Fruit fly (Drosophila melanogaster) whole organism, wandering third instar larva: Measurements from ENCODE around the gene Acbp5.
A peak's percentile ranks its signal among the peaks of the same experiment; 100 is the strongest.

Source experiments
- Abd-B ChIP-seq: fragments of >200 bp; optimal IDR thresholded peaks from 2 replicates; lab custom pipeline; 2017; ENCODE audit warnings: missing biosample characterization, missing genetic modification characterization
- CG32264 ChIP-seq: fragments of 200-800 bp; sonication (Bioruptor generic); optimal IDR thresholded peaks from 2 replicates; lab custom pipeline; 2016; ENCODE audit warnings: missing biosample characterization, missing genetic modification characterization
- CG9705 ChIP-seq: fragments of 200-800 bp; sonication (Bioruptor generic); optimal IDR thresholded peaks from 2 replicates; lab custom pipeline; 2018; ENCODE audit warnings: missing biosample characterization, mild to moderate bottlenecking, missing genetic modification characterization
- Dfd ChIP-seq: fragments of >200 bp; optimal IDR thresholded peaks from 2 replicates; lab custom pipeline; 2017; ENCODE audit warnings: missing biosample characterization, missing genetic modification characterization
- Dif ChIP-seq: fragments of 200-275, 200-300 bp; sonication (Bioruptor generic); optimal IDR thresholded peaks from 2 replicates; lab custom pipeline; 2018; ENCODE audit warnings: missing biosample characterization, missing genetic modification characterization; ENCODE audit not compliant: partially characterized antibody
- HLH106 ChIP-seq: fragments of 200-800 bp; optimal IDR thresholded peaks from 3 replicates; lab custom pipeline; 2019; ENCODE audit warnings: missing biosample characterization, mild to moderate bottlenecking, missing genetic modification characterization, moderate library complexity
- Hr78 ChIP-seq: fragments of >200 bp; optimal IDR thresholded peaks from 2 replicates; lab custom pipeline; 2017; ENCODE audit warnings: missing biosample characterization, missing genetic modification characterization
- Hr83 ChIP-seq: fragments of 200-300 bp; sonication (Bioruptor generic); optimal IDR thresholded peaks from 2 replicates; lab custom pipeline; 2016; ENCODE audit warnings: missing biosample characterization, mild to moderate bottlenecking, missing genetic modification characterization, moderate library complexity; ENCODE audit not compliant: poor library complexity, severe bottlenecking
- Jra ChIP-seq: sonication (Bioruptor generic); optimal IDR thresholded peaks from 2 replicates; lab custom pipeline; 2016; ENCODE audit warnings: missing biosample characterization, missing genetic modification characterization
- Mio ChIP-seq: sonication (Bioruptor generic); optimal IDR thresholded peaks from 2 replicates; lab custom pipeline; 2016; ENCODE audit warnings: missing biosample characterization, missing genetic modification characterization
- Myc ChIP-seq: fragments of >200 bp; optimal IDR thresholded peaks from 2 replicates; lab custom pipeline; 2017
- N ChIP-seq: fragments of >200 bp; optimal IDR thresholded peaks from 2 replicates; lab custom pipeline; 2018; ENCODE audit warnings: missing biosample characterization, missing external identifiers, missing genetic modification characterization
- OdsH ChIP-seq: fragments of 200-800 bp; sonication (Bioruptor generic); optimal IDR thresholded peaks from 2 replicates; lab custom pipeline; 2016; ENCODE audit warnings: missing biosample characterization, mild to moderate bottlenecking, missing genetic modification characterization
- Rel ChIP-seq, 2 experiments: fragments of 200-800 bp; sonication (Bioruptor generic) in 1 of 2; optimal IDR thresholded peaks; 2 replicates in 1 of 2; 3 replicates in 1 of 2; lab custom pipeline; 2016 to 2019; ENCODE audit warnings: mild to moderate bottlenecking in 2 of 2, missing biosample characterization in 2 of 2, missing genetic modification characterization in 2 of 2, moderate library complexity in 1 of 2
- Sp1 ChIP-seq: fragments of 200-800 bp; sonication (Bioruptor generic); optimal IDR thresholded peaks from 3 replicates; lab custom pipeline; 2019; ENCODE audit warnings: missing biosample characterization, mild to moderate bottlenecking, missing genetic modification characterization, moderate library complexity
- Vsx2 ChIP-seq: fragments of 200-300, 225-300 bp; sonication (Bioruptor generic); optimal IDR thresholded peaks from 2 replicates; lab custom pipeline; 2018; ENCODE audit warnings: missing biosample characterization, missing genetic modification characterization; ENCODE audit not compliant: partially characterized antibody
- br ChIP-seq: fragments of 200-800 bp; sonication (Bioruptor generic); optimal IDR thresholded peaks from 2 replicates; lab custom pipeline; 2016; ENCODE audit warnings: missing biosample characterization, missing genetic modification characterization
- brk ChIP-seq: fragments of 200-800 bp; sonication (Bioruptor generic); optimal IDR thresholded peaks from 2 replicates; lab custom pipeline; 2016; ENCODE audit warnings: missing biosample characterization, mild to moderate bottlenecking, missing genetic modification characterization
- dl ChIP-seq, 2 experiments: fragments of 175-275, 200-275 bp in 1 of 2; fragments of 200-275 bp in 1 of 2; sonication (Bioruptor generic); optimal IDR thresholded peaks; lab custom pipeline; 2018; ENCODE audit warnings: mild to moderate bottlenecking in 2 of 2, missing biosample characterization in 2 of 2, missing genetic modification characterization in 2 of 2, moderate library complexity in 2 of 2; ENCODE audit not compliant: partially characterized antibody in 2 of 2, insufficient read depth in 1 of 2
- dmrt93B ChIP-seq: fragments of 200-800 bp; sonication (Bioruptor generic); optimal IDR thresholded peaks from 2 replicates; lab custom pipeline; 2018; ENCODE audit warnings: missing biosample characterization, mild to moderate bottlenecking, missing genetic modification characterization
- dsf ChIP-seq: sonication (Bioruptor generic); optimal IDR thresholded peaks from 2 replicates; lab custom pipeline; 2016; ENCODE audit warnings: missing biosample characterization, missing genetic modification characterization, borderline replicate concordance
- ey ChIP-seq: fragments of 200-800 bp; sonication (Bioruptor generic); optimal IDR thresholded peaks from 2 replicates; lab custom pipeline; 2016; ENCODE audit warnings: missing biosample characterization, missing genetic modification characterization
- foxo ChIP-seq, 2 experiments: fragments of 200-800 bp; sonication (Bioruptor generic); optimal IDR thresholded peaks; 2 replicates in 1 of 2; 3 replicates in 1 of 2; lab custom pipeline; 2016 to 2017; ENCODE audit warnings: missing biosample characterization in 2 of 2, missing genetic modification characterization in 2 of 2
- fru ChIP-seq: fragments of 200-800 bp; sonication (Bioruptor generic); optimal IDR thresholded peaks from 3 replicates; lab custom pipeline; 2016; ENCODE audit warnings: missing biosample characterization, mild to moderate bottlenecking, missing genetic modification characterization
- h ChIP-seq: fragments of 200-800 bp; sonication (Bioruptor generic); optimal IDR thresholded peaks from 3 replicates; lab custom pipeline; 2016; ENCODE audit warnings: missing biosample characterization, mild to moderate bottlenecking, missing genetic modification characterization
- jim ChIP-seq: fragments of 175-275, 200-325 bp; sonication (Bioruptor generic); optimal IDR thresholded peaks from 2 replicates; lab custom pipeline; 2016; ENCODE audit warnings: missing biosample characterization, mild to moderate bottlenecking, missing genetic modification characterization
- lola ChIP-seq: fragments of >200 bp; optimal IDR thresholded peaks from 2 replicates; lab custom pipeline; 2017; ENCODE audit warnings: missing biosample characterization, missing genetic modification characterization
- pan ChIP-seq: fragments of >200 bp; optimal IDR thresholded peaks from 2 replicates; lab custom pipeline; 2017
- rgr ChIP-seq: fragments of 200-800 bp; sonication (Bioruptor generic); optimal IDR thresholded peaks from 3 replicates; lab custom pipeline; 2016; ENCODE audit warnings: missing biosample characterization, mild to moderate bottlenecking, missing genetic modification characterization
- sage ChIP-seq: fragments of 200-800 bp; sonication (Bioruptor generic); optimal IDR thresholded peaks from 2 replicates; lab custom pipeline; 2016; ENCODE audit warnings: missing biosample characterization, mild to moderate bottlenecking, missing genetic modification characterization
- sv ChIP-seq: fragments of 200-800 bp; sonication (Bioruptor generic); optimal IDR thresholded peaks from 3 replicates; lab custom pipeline; 2016; ENCODE audit warnings: missing biosample characterization, missing genetic modification characterization
- tai ChIP-seq: sonication (Bioruptor generic); optimal IDR thresholded peaks from 2 replicates; lab custom pipeline; 2016; ENCODE audit warnings: missing biosample characterization, missing genetic modification characterization
- usp ChIP-seq: fragments of >200 bp; optimal IDR thresholded peaks from 2 replicates; lab custom pipeline; 2017; ENCODE audit warnings: missing biosample characterization, missing genetic modification characterization
- woc ChIP-seq: sonication (Bioruptor generic); optimal IDR thresholded peaks from 2 replicates; lab custom pipeline; 2016; ENCODE audit warnings: missing biosample characterization, mild to moderate bottlenecking, missing genetic modification characterization

Acbp5 gene

DNA sequence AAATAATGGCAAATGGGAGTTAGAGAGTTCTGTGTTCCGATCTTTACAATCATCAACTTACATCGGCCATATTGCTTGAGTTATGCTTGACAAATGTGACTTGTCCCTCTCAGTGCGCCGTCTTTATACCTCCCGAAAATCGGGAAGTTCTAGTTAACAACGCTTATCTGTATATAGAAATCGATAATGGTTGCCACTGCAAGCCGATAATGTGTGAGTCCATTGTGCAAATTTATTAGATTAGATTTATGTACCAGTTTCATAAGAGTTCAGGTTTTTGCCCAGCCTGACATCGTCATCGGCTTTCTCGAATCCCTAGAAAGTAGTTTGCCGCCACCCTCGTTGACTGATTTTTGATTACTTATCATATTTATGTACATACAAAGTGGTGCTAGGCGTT is at the start of gene Acbp5:
Gene Acbp5, minus strand, starts transcription at position 101 of the 400 bp plus-strand sequence.
- no peak for TF ChIP-seq br (GFP tag; lab: Kevin White, UChicago)
- no peak for TF ChIP-seq jim
- TF ChIP-seq N (GFP tag; lab: Kevin White, UChicago), result no peak
- TF ChIP-seq dmrt93B (GFP tag; lab: Kevin White, UChicago), result no peak
- TF ChIP-seq dl (GFP tag; optimal IDR thresholded peaks at IDR 0.05; lab: Kevin White, UChicago; ENCODE audit: insufficient read depth in 1 of 2, partially characterized antibody in 2 of 2), result no peak
- no peak for TF ChIP-seq Sp1 (GFP tag; lab: Kevin White, UChicago)
- no peak for TF ChIP-seq HLH106

DNA sequence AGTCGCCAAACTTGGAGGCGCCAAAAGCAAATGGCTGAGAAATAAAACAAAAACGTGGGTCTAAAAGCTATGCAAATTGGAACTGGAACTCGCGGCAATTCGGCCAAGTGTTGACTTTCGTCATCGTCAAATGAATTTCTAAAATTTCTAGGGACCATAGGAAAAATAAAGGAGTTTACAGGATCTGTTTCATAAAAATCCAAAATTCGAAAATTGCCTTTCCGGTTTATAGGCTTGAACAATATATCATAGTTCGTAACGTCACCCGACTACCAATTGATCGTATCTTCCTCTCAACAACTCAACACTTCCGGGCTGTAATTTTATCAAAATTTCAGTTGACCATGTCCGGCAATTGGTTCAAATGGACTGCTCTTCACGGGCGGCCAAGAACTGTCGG is 47.8 kb upstream of the Acbp5 start, which contains the start of gene CG32026:
Gene CG32026, plus strand, starts transcription at position 301 of the 400 bp plus-strand sequence.
- TF ChIP-seq Rel (GFP tag; optimal IDR thresholded peaks at IDR 0.05; lab: Kevin White, UChicago) (no peak), Rel (tag; optimal IDR thresholded peaks at IDR 0.05; lab: Kevin White, UChicago) (no peak), OdsH (GFP tag; lab: Kevin White, UChicago) (no peak), woc (no peak), h (GFP tag; lab: Kevin White, UChicago) (no peak), Dif (GFP tag; lab: Kevin White, UChicago) (no peak), pan (lab: Kevin White, UChicago) (no peak), usp (GFP tag; lab: Kevin White, UChicago) (no peak)

dm6 chr3L:8835441-8835840 is 47.1 kb upstream of the Acbp5 start:
- TF ChIP-seq brk (no peak), N (GFP tag; lab: Kevin White, UChicago) (no peak), Hr83 (GFP tag; lab: Kevin White, UChicago) (no peak), sv (no peak), Myc (no peak), sage (GFP tag; lab: Kevin White, UChicago) (no peak), Jra (GFP tag; lab: Kevin White, UChicago) (no peak), lola (GFP tag; lab: Kevin White, UChicago) (no peak), HLH106 (no peak), CG9705 (GFP tag; lab: Kevin White, UChicago) (no peak), ey (GFP tag; lab: Kevin White, UChicago) (no peak), dl (GFP tag; optimal IDR thresholded peaks at IDR 0.05; lab: Kevin White, UChicago; ENCODE audit: insufficient read depth in 1 of 2, partially characterized antibody in 2 of 2) (no peak)

dm6 chr3L:8834886-8835285 is 46.5 kb upstream of the Acbp5 start:
- TF ChIP-seq woc, result no peak
- TF ChIP-seq CG9705 (GFP tag; lab: Kevin White, UChicago), result no peak
- no peak for TF ChIP-seq brk
- TF ChIP-seq Hr78 (GFP tag; lab: Kevin White, UChicago), result no peak
- TF ChIP-seq rgr (GFP tag; lab: Kevin White, UChicago), result no peak
- no peak for TF ChIP-seq h (GFP tag; lab: Kevin White, UChicago)
- TF ChIP-seq dsf (GFP tag; lab: Kevin White, UChicago), result no peak
- TF ChIP-seq foxo (GFP tag; optimal IDR thresholded peaks at IDR 0.05; lab: Kevin White, UChicago), result no peak
- TF ChIP-seq Dfd (GFP tag; lab: Kevin White, UChicago), result no peak
- no peak for TF ChIP-seq fru (GFP tag; lab: Kevin White, UChicago)
- no peak for TF ChIP-seq ey (GFP tag; lab: Kevin White, UChicago)
- no peak for TF ChIP-seq Jra (GFP tag; lab: Kevin White, UChicago)
- TF ChIP-seq dl (GFP tag; optimal IDR thresholded peaks at IDR 0.05; lab: Kevin White, UChicago; ENCODE audit: insufficient read depth in 1 of 2, partially characterized antibody in 2 of 2), result no peak
- TF ChIP-seq usp (GFP tag; lab: Kevin White, UChicago), result no peak
- no peak for TF ChIP-seq Abd-B (GFP tag; lab: Kevin White, UChicago)
- no peak for TF ChIP-seq OdsH (GFP tag; lab: Kevin White, UChicago)
- TF ChIP-seq lola (GFP tag; lab: Kevin White, UChicago), result no peak

- TF ChIP-seq CG9705 (GFP tag; lab: Kevin White, UChicago) (no peak), Dfd (GFP tag; lab: Kevin White, UChicago) (no peak), usp (GFP tag; lab: Kevin White, UChicago) (no peak), dsf (GFP tag; lab: Kevin White, UChicago) (no peak), Mio (GFP tag; lab: Kevin White, UChicago) (no peak), fru (GFP tag; lab: Kevin White, UChicago) (no peak), rgr (GFP tag; lab: Kevin White, UChicago) (peak; percentile 29), lola (GFP tag; lab: Kevin White, UChicago) (no peak), woc (no peak), Rel (GFP tag; optimal IDR thresholded peaks at IDR 0.05; lab: Kevin White, UChicago) (no peak), Rel (tag; optimal IDR thresholded peaks at IDR 0.05; lab: Kevin White, UChicago) (no peak), Sp1 (GFP tag; lab: Kevin White, UChicago) (peak; percentile 21), h (GFP tag; lab: Kevin White, UChicago) (peak; percentile 15), sage (GFP tag; lab: Kevin White, UChicago) (no peak), tai (GFP tag; lab: Kevin White, UChicago) (no peak), Dif (GFP tag; lab: Kevin White, UChicago) (no peak), CG32264 (GFP tag; lab: Kevin White, UChicago) (no peak), Hr83 (GFP tag; lab: Kevin White, UChicago) (no peak), Vsx2 (GFP tag; lab: Kevin White, UChicago) (no peak), HLH106 (no peak), OdsH (GFP tag; lab: Kevin White, UChicago) (peak; percentile 13), dl (GFP tag; optimal IDR thresholded peaks at IDR 0.05; lab: Kevin White, UChicago; ENCODE audit: insufficient read depth in 1 of 2, partially characterized antibody in 2 of 2) (no peak), pan (lab: Kevin White, UChicago) (no peak), jim (no peak), Myc (no peak), sv (no peak), Abd-B (GFP tag; lab: Kevin White, UChicago) (no peak), N (GFP tag; lab: Kevin White, UChicago) (no peak), foxo (GFP tag; optimal IDR thresholded peaks at IDR 0.05; lab: Kevin White, UChicago) (peak in 1 of 2 experiments; percentile 8), ey (GFP tag; lab: Kevin White, UChicago) (no peak), Hr78 (GFP tag; lab: Kevin White, UChicago) (no peak), Jra (GFP tag; lab: Kevin White, UChicago) (peak; percentile 28), br (GFP tag; lab: Kevin White, UChicago) (peak; percentile 25)
Measured at dm6 chr3L:8834486-8834885, 46.1 kb upstream of the Acbp5 start.
